Fruit fly (Drosophila melanogaster): Measurements from ENCODE around the gene corn.

DNA sequence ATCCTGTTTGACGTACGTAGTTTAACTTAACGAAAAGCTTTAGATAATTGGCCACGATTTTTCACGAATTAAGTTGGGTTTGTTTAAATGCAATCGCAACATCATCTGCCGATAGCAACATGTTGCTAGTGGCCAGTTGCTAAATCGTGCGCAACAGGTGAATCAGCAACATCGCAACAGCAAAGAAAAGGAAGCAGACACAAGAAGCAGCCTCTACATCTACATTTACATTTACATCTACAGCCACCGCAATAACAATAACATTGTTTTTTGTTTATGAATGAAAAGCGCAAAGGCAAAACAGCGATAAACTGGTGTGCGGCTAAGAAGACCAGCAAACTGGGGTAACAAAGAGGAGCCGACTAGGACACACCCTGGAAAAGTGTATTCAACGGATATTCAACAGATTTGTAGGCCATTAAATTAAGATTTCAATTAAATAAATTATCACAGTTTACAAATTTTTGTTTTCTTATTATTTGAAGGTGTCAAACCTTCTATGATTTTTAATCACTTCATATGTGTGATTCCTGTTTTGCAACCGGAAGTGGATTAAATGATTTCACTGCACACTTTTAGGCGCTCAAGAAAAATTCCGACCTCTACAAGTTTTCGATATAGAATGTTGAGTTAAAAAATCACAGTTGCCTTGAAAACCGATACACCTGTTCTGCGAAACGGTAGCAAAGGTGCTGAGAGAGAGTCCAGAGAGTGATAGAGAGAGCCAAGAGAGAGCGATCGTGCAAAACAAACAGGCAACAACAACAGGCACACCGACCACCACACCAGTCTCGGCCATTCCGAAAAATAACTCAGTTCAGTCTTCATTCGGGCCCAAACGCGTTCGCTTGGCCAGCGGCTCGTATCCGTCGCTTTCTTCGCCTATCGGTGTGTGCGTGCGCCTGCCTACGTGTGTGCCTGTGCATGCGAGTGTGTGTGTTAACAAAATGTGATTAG is 22.9 kb downstream of the corn start, which contains the start of gene melt:
- TF ChIP-seq psq (optimal IDR thresholded peaks at IDR 0.05) (no peak), insv (optimal IDR thresholded peaks at IDR 0.05) (no peak), Sin3A (optimal IDR thresholded peaks at IDR 0.05) (no peak)
